ENCODE assay signal across 3 fruit fly cellular contexts in the genomic region with DNA sequence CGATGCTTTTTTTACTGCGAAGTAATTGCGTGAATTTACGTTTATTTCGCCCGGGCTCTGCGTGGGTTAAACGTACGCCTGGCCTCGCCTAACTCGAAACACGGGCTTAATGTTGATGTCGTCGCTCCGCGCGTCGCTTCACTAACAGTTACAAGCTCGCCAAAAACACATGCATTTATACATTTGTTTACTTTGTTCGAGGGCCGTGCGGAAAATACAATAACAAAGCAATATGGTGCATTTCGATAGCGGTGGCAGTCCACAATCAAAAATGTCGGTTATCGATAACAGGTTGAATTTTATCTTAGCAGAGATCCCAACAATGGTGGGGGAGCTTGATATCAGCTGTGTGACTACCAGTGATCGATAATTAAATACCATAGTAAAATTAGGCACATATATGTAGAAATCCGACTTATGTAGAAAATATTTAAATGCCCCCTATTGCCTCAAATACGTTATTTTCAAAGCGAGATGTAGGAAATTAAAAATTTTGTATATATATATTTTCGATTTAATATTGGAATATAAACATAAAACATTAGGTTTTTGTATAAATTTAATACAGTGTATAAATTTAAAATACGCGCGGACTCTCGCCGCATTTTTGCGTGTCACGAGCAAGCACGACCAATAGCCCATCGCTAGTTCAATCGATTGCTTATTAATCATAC.
TF ChIP-seq lines count a peak whose summit lies in the region.

A gene (minus strand): TSS at position 220 of the 674 bp plus-strand sequence.

TF ChIP-seq in whole organism, adult, 20 proteins besides CTCF, POLR2A, EP300 and RAD21 (continued from another document):
- TF ChIP-seq Crg-1 (GFP tag; optimal IDR thresholded peaks at IDR 0.05; lab: Kevin White, UChicago) (peak; percentile 1), CG14711 (tag; optimal IDR thresholded peaks at IDR 0.05; lab: Kevin White, UChicago) (peak; percentile 29), ovo (GFP tag; optimal IDR thresholded peaks at IDR 0.05; lab: Kevin White, UChicago) (peak; percentile 20), CG5204 (GFP tag; optimal IDR thresholded peaks at IDR 0.05; lab: Kevin White, UChicago) (no peak)

TF ChIP-seq in whole organism, embryonic, 481 proteins besides CTCF, POLR2A, EP300 and RAD21 (continued from another document and continues in another):
- TF ChIP-seq row (GFP tag; IDR thresholded peaks at IDR 0.05; lab: Robert Waterston, UW) (peak; percentile 82), Asciz (GFP tag; optimal IDR thresholded peaks at IDR 0.05; lab: Kevin White, UChicago) (peak; percentile 11), CG10462 (GFP tag; optimal IDR thresholded peaks at IDR 0.05; lab: Kevin White, UChicago) (no peak), caup (GFP tag; optimal IDR thresholded peaks at IDR 0.05; lab: Kevin White, UChicago; ENCODE audit: severe bottlenecking) (peak; percentile 6), CG1832 (GFP tag; optimal IDR thresholded peaks at IDR 0.05; lab: Kevin White, UChicago) (no peak), ftz-f1 (GFP tag; optimal IDR thresholded peaks at IDR 0.05; lab: Kevin White, UChicago) (no peak), Hsf (GFP tag; optimal IDR thresholded peaks at IDR 0.05; lab: Kevin White, UChicago) (peak; percentile 16), cad (GFP tag; optimal IDR thresholded peaks at IDR 0.05; lab: Kevin White, UChicago) (no peak), CG17912 (GFP tag; optimal IDR thresholded peaks at IDR 0.05; lab: Kevin White, UChicago) (no peak), stc (GFP tag; IDR thresholded peaks at IDR 0.05; lab: Robert Waterston, UW) (no peak), peb (GFP tag; IDR thresholded peaks at IDR 0.05; lab: Robert Waterston, UW) (no peak), CG6854 (GFP tag; optimal IDR thresholded peaks at IDR 0.05; lab: Kevin White, UChicago) (peak; percentile 5), z (GFP tag; IDR thresholded peaks at IDR 0.05; lab: Robert Waterston, UW) (0 out of 3 replicates have a peak, but pooled peaks have one; percentile 38), Deaf1 (tag; optimal IDR thresholded peaks at IDR 0.05; lab: Kevin White, UChicago) (no peak), HLHmδ (GFP tag; optimal IDR thresholded peaks at IDR 0.05; lab: Kevin White, UChicago) (no peak), crol (GFP tag; IDR thresholded peaks at IDR 0.05; lab: Robert Waterston, UW) (no peak), Camta (GFP tag; optimal IDR thresholded peaks at IDR 0.05; lab: Kevin White, UChicago) (no peak), Gsc (GFP tag; IDR thresholded peaks at IDR 0.05; lab: Robert Waterston, UW) (no peak), Atf3 (GFP tag; optimal IDR thresholded peaks at IDR 0.05; lab: Kevin White, UChicago) (no peak), mam (GFP tag; optimal IDR thresholded peaks at IDR 0.05; lab: Kevin White, UChicago) (peak; percentile 35), Ets97D (GFP tag; optimal IDR thresholded peaks at IDR 0.05; lab: Kevin White, UChicago) (peak; percentile 72), Ssrp (tag; optimal IDR thresholded peaks at IDR 0.05; lab: Kevin White, UChicago) (peak; percentile 8), CG4854 (GFP tag; optimal IDR thresholded peaks at IDR 0.05; lab: Kevin White, UChicago) (no peak), stwl (tag; optimal IDR thresholded peaks at IDR 0.05; lab: Kevin White, UChicago) (peak; percentile 61), sug (tag; optimal IDR thresholded peaks at IDR 0.05; lab: Kevin White, UChicago) (peak; percentile 56), CG4282 (GFP tag; optimal IDR thresholded peaks at IDR 0.05; lab: Kevin White, UChicago) (no peak), CG10274 (GFP tag; optimal IDR thresholded peaks at IDR 0.05; lab: Kevin White, UChicago) (no peak), Hr3 (GFP tag; optimal IDR thresholded peaks at IDR 0.05; lab: Kevin White, UChicago) (peak; percentile 30), Hand (GFP tag; optimal IDR thresholded peaks at IDR 0.05; lab: Kevin White, UChicago) (no peak), tin (GFP tag; optimal IDR thresholded peaks at IDR 0.05; lab: Kevin White, UChicago) (peak; percentile 41), D (optimal IDR thresholded peaks at IDR 0.05; lab: Kevin White, UChicago) (no peak), D (GFP tag; optimal IDR thresholded peaks at IDR 0.05; lab: Kevin White, UChicago) (no peak), CG12391 (tag; optimal IDR thresholded peaks at IDR 0.05; lab: Kevin White, UChicago) (peak; percentile 65), CG8089 (GFP tag; optimal IDR thresholded peaks at IDR 0.05; lab: Kevin White, UChicago) (no peak), Ets65A (GFP tag; lab: Kevin White, UChicago) (peak; percentile 36), nerfin-1 (tag; optimal IDR thresholded peaks at IDR 0.05; lab: Kevin White, UChicago) (no peak), Opbp (GFP tag; IDR thresholded peaks at IDR 0.05; lab: Robert Waterston, UW; ENCODE audit: partially characterized antibody) (peak; percentile 89), tio (GFP tag; optimal IDR thresholded peaks at IDR 0.05; lab: Kevin White, UChicago) (no peak), Kr (GFP tag; optimal IDR thresholded peaks at IDR 0.05; lab: Kevin White, UChicago) (no peak), disco-r (GFP tag; optimal IDR thresholded peaks at IDR 0.05; lab: Kevin White, UChicago) (no peak), fru (optimal IDR thresholded peaks at IDR 0.05; lab: Kevin White, UChicago) (no peak), CG10366 (GFP tag; IDR thresholded peaks at IDR 0.05; lab: Robert Waterston, UW) (peak; percentile 24; the same call in 1 of the 2 replicates), ranshi (GFP tag; IDR thresholded peaks at IDR 0.05; lab: Robert Waterston, UW) (peak; percentile 51; the same call in 1 of the 2 replicates), mirr (GFP tag; optimal IDR thresholded peaks at IDR 0.05; lab: Kevin White, UChicago) (no peak), CG17385 (GFP tag; optimal IDR thresholded peaks at IDR 0.05; lab: Kevin White, UChicago) (no peak), CG15696 (tag; optimal IDR thresholded peaks at IDR 0.05; lab: Kevin White, UChicago) (peak; percentile 53), CG1529 (GFP tag; optimal IDR thresholded peaks at IDR 0.05; lab: Kevin White, UChicago) (no peak), CG3281 (GFP tag; optimal IDR thresholded peaks at IDR 0.05; lab: Kevin White, UChicago) (peak; percentile 18), chm (GFP tag; IDR thresholded peaks at IDR 0.05; lab: Robert Waterston, UW) (no peak), Xbp1 (GFP tag; optimal IDR thresholded peaks at IDR 0.05; lab: Kevin White, UChicago) (peak; percentile 49), gt (GFP tag; IDR thresholded peaks at IDR 0.05; lab: Robert Waterston, UW) (no peak), Side (GFP tag; optimal IDR thresholded peaks at IDR 0.05; lab: Kevin White, UChicago) (no peak), CG30431 (GFP tag; optimal IDR thresholded peaks at IDR 0.05; lab: Kevin White, UChicago) (no peak), CG5180 (GFP tag; optimal IDR thresholded peaks at IDR 0.05; lab: Kevin White, UChicago) (no peak), ATbp (GFP tag; optimal IDR thresholded peaks at IDR 0.05; lab: Kevin White, UChicago) (no peak), E2f2 (GFP tag; IDR thresholded peaks at IDR 0.05; lab: Robert Waterston, UW) (peak; percentile 95), twi (tag; optimal IDR thresholded peaks at IDR 0.05; lab: Kevin White, UChicago) (peak; percentile 16), CG13123 (GFP tag; optimal IDR thresholded peaks at IDR 0.05; lab: Kevin White, UChicago) (peak; percentile 21), pb (GFP tag; optimal IDR thresholded peaks at IDR 0.05; lab: Kevin White, UChicago) (no peak), CG10431 (GFP tag; optimal IDR thresholded peaks at IDR 0.05; lab: Kevin White, UChicago) (no peak), CG7963 (GFP tag; IDR thresholded peaks at IDR 0.05; lab: Robert Waterston, UW; ENCODE audit: partially characterized antibody) (peak; percentile 59; the same call in 2 of the 3 replicates)

TF ChIP-seq in whole organism, prepupa, 60 proteins besides CTCF, POLR2A, EP300 and RAD21 (continued from another document):
- TF ChIP-seq CG6854 (GFP tag; optimal IDR thresholded peaks at IDR 0.05; lab: Kevin White, UChicago) (no peak), CG6808 (GFP tag; optimal IDR thresholded peaks at IDR 0.05; lab: Kevin White, UChicago) (no peak), CG6792 (GFP tag; optimal IDR thresholded peaks at IDR 0.05; lab: Kevin White, UChicago) (peak; percentile 27), CG3032 (tag; optimal IDR thresholded peaks at IDR 0.05; lab: Kevin White, UChicago) (peak; percentile 36), CG8632 (GFP tag; optimal IDR thresholded peaks at IDR 0.05; lab: Kevin White, UChicago) (no peak), OdsH (GFP tag; optimal IDR thresholded peaks at IDR 0.05; lab: Kevin White, UChicago) (no peak), dac (GFP tag; optimal IDR thresholded peaks at IDR 0.05; lab: Kevin White, UChicago) (no peak), Sox14 (GFP tag; optimal IDR thresholded peaks at IDR 0.05; lab: Kevin White, UChicago) (peak; percentile 68), fkh (GFP tag; optimal IDR thresholded peaks at IDR 0.05; lab: Kevin White, UChicago) (peak; percentile 70), vri (GFP tag; optimal IDR thresholded peaks at IDR 0.05; lab: Kevin White, UChicago) (peak; percentile 45), Blimp-1 (GFP tag; optimal IDR thresholded peaks at IDR 0.05; lab: Kevin White, UChicago) (no peak), CG16779 (tag; optimal IDR thresholded peaks at IDR 0.05; lab: Kevin White, UChicago) (no peak), CG9139 (GFP tag; optimal IDR thresholded peaks at IDR 0.05; lab: Kevin White, UChicago) (no peak), Lpt (GFP tag; optimal IDR thresholded peaks at IDR 0.05; lab: Kevin White, UChicago) (no peak)
